Fruit fly (Drosophila melanogaster): ENCODE data around the gene CG44195.

The CG44195 gene

DNA sequence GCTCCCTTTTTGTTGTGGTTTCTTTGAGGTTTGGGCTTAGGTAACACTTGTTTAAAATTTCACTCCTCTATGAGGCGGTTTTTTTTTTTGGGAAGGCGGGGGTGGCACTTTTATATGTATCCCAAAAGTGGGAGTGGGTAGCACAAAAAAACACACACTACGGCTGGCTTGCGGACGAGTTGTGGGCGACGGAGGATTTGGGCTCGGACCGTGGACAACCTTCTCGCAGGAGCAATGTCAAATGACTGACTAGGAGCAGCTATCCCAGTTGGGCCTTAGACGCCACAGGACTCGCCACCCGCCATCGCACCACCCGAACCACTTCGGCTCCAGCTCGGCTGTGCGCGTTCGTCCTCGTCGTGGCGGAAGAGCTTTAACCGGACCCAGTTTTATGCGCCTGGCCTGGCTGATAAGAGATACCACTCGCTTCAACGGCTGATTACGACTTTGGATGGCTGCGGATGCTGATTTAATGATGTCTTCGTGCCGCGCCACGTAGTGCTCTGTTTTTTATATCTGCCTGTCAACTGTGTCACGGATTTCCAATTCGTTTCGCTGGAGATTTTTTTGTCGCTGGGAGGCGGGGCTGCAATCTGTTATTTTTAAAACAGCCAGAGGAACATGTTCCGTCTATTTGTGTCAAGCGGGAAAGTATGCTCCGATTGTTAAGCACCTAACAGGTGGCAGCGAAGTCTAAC is 22.6 kb upstream of the CG44195 start, which contains the start of gene Ank2:
Gene Ank2, minus strand, starts transcription at position 533 of the 698 bp plus-strand sequence.
- TF ChIP-seq ranshi (GFP tag; IDR thresholded peaks at IDR 0.05) (no peak), yki (optimal IDR thresholded peaks at IDR 0.05) (no peak), knrl (GFP tag; IDR thresholded peaks at IDR 0.05; ENCODE audit: partially characterized antibody) (no peak), dm (GFP tag; optimal IDR thresholded peaks at IDR 0.05) (no peak), grn (GFP tag; optimal IDR thresholded peaks at IDR 0.05) (peak; percentile 8), BtbVII (GFP tag; optimal IDR thresholded peaks at IDR 0.05) (no peak), slbo (GFP tag; IDR thresholded peaks at IDR 0.05) (0 out of 2 replicates have a peak, but pooled peaks have one; percentile 13), run (tag; optimal IDR thresholded peaks at IDR 0.05) (no peak), grau (tag; optimal IDR thresholded peaks at IDR 0.05) (no peak), CG4404 (GFP tag; IDR thresholded peaks at IDR 0.05) (no peak), HLH3B (GFP tag; IDR thresholded peaks at IDR 0.05) (no peak), zfh1 (GFP tag; IDR thresholded peaks at IDR 0.05) (no peak), chinmo (GFP tag; IDR thresholded peaks at IDR 0.05; ENCODE audit: partially characterized antibody) (0 out of 4 replicates have a peak, but pooled peaks have one; percentile 22), NfI (GFP tag; optimal IDR thresholded peaks at IDR 0.05) (peak; percentile 52), CG16779 (GFP tag; IDR thresholded peaks at IDR 0.05) (peak; percentile 29; the same call in 1 of the 2 replicates), NC2β (GFP tag; optimal IDR thresholded peaks at IDR 0.05) (no peak), CG10543 (GFP tag; optimal IDR thresholded peaks at IDR 0.05) (no peak), Opbp (GFP tag; IDR thresholded peaks at IDR 0.05; ENCODE audit: partially characterized antibody) (no peak), Poxn (GFP tag; IDR thresholded peaks at IDR 0.05) (no peak), mam (GFP tag; optimal IDR thresholded peaks at IDR 0.05) (peak; percentile 55), Gsc (GFP tag; IDR thresholded peaks at IDR 0.05) (no peak), trh (GFP tag; optimal IDR thresholded peaks at IDR 0.05) (no peak), CG8290 (GFP tag; optimal IDR thresholded peaks at IDR 0.05) (no peak), CG8290 (tag; optimal IDR thresholded peaks at IDR 0.05) (no peak), CG1647 (GFP tag; optimal IDR thresholded peaks at IDR 0.05) (peak; percentile 53), en (GFP tag; optimal IDR thresholded peaks at IDR 0.05) (no peak), al (GFP tag; IDR thresholded peaks at IDR 0.05) (no peak), inv (GFP tag; IDR thresholded peaks at IDR 0.05; ENCODE audit: partially characterized antibody) (no peak), Mes4 (GFP tag; optimal IDR thresholded peaks at IDR 0.05) (no peak), Ets97D (GFP tag; optimal IDR thresholded peaks at IDR 0.05) (no peak), CG30431 (GFP tag; optimal IDR thresholded peaks at IDR 0.05) (peak; percentile 48), mirr (GFP tag; optimal IDR thresholded peaks at IDR 0.05) (no peak), odd (GFP tag; optimal IDR thresholded peaks at IDR 0.05) (no peak), pum (GFP tag; optimal IDR thresholded peaks at IDR 0.05) (no peak), CG11456 (GFP tag; IDR thresholded peaks at IDR 0.05) (peak; percentile 47; the same call in 1 of the 3 replicates), kni (GFP tag; optimal IDR thresholded peaks at IDR 0.05) (no peak), gro (GFP tag; optimal IDR thresholded peaks at IDR 0.05) (no peak), sens (GFP tag) (no peak), CG4424 (GFP tag; optimal IDR thresholded peaks at IDR 0.05) (no peak), CG8478 (optimal IDR thresholded peaks at IDR 0.05) (no peak), crc (GFP tag; optimal IDR thresholded peaks at IDR 0.05) (no peak), CG12236 (GFP tag; optimal IDR thresholded peaks at IDR 0.05) (no peak), Hand (GFP tag; optimal IDR thresholded peaks at IDR 0.05) (no peak), Ets65A (GFP tag) (peak; percentile 55), CG31224 (GFP tag; IDR thresholded peaks at IDR 0.05) (no peak), bab2 (GFP tag; optimal IDR thresholded peaks at IDR 0.05) (no peak), CG10959 (GFP tag; IDR thresholded peaks at IDR 0.05) (no peak), Rx (GFP tag; IDR thresholded peaks at IDR 0.05) (no peak), unc-4 (GFP tag; IDR thresholded peaks at IDR 0.05; ENCODE audit: partially characterized antibody) (no peak), sens-2 (GFP tag; IDR thresholded peaks at IDR 0.05) (0 out of 2 replicates have a peak, but pooled peaks have one; percentile 44), wor (GFP tag; IDR thresholded peaks at IDR 0.05) (no peak), CG3726 (GFP tag; IDR thresholded peaks at IDR 0.05) (0 out of 3 replicates have a peak, but pooled peaks have one; percentile 47), CG11398 (GFP tag; optimal IDR thresholded peaks at IDR 0.05) (no peak)
